Fruit fly (Drosophila melanogaster): ENCODE data around the gene PVRAP.

The PVRAP gene

DNA sequence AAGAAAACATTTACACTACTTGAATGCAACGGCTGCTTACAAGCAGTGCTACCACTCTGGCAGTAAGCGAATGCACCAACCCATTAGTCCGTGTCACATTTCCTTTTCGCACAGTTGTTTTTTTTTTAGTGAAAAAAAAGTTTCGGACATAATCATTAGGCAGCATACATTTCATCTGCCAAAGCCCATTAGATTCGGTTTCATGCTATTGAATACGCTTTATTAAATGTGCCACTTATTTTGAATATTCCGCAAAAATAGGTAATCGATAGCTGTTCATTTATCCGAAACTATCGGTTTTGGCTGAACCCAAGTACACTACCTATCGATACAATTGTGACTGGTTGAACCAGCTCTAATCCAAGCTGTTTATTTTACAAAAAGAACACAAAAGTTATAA, 57.8 kb downstream of the PVRAP start, which contains the start of gene tant (continued):
- TF ChIP-seq CTCF (GFP tag; optimal IDR thresholded peaks at IDR 0.05): peak; percentile 68
- TF ChIP-seq Sry-δ (GFP tag; optimal IDR thresholded peaks at IDR 0.05): peak; percentile 98
- peak; percentile 92 for TF ChIP-seq sna (GFP tag; IDR thresholded peaks at IDR 0.05; ENCODE audit: partially characterized antibody)
- TF ChIP-seq CG30403 (GFP tag; optimal IDR thresholded peaks at IDR 0.05): peak; percentile 6
- no peak for TF ChIP-seq Xrp1 (GFP tag; IDR thresholded peaks at IDR 0.05)
- TF ChIP-seq crp (GFP tag; optimal IDR thresholded peaks at IDR 0.05): peak in 1 of 2 experiments; percentile 41
- peak; percentile 90 for TF ChIP-seq Opbp (GFP tag; IDR thresholded peaks at IDR 0.05; ENCODE audit: partially characterized antibody)
- peak; percentile 24; the same call in 1 of the 4 replicates for TF ChIP-seq chinmo (GFP tag; IDR thresholded peaks at IDR 0.05; ENCODE audit: partially characterized antibody)
- TF ChIP-seq nau (GFP tag; optimal IDR thresholded peaks at IDR 0.05): no peak
- TF ChIP-seq CG2120 (GFP tag; optimal IDR thresholded peaks at IDR 0.05): peak; percentile 16
- TF ChIP-seq CG17385 (GFP tag; optimal IDR thresholded peaks at IDR 0.05): no peak
- peak; percentile 50 for TF ChIP-seq CG10267 (tag; optimal IDR thresholded peaks at IDR 0.05)
- no peak for TF ChIP-seq bsh (GFP tag; optimal IDR thresholded peaks at IDR 0.05)
- TF ChIP-seq CG9876 (GFP tag; optimal IDR thresholded peaks at IDR 0.05): peak; percentile 36
- TF ChIP-seq CG16813 (GFP tag; IDR thresholded peaks at IDR 0.05; ENCODE audit: partially characterized antibody): peak; percentile 95
- TF ChIP-seq CG33213 (GFP tag; optimal IDR thresholded peaks at IDR 0.05): peak; percentile 64
- TF ChIP-seq CG14860 (GFP tag; IDR thresholded peaks at IDR 0.05; ENCODE audit: partially characterized antibody): peak; percentile 86
- peak; percentile 7 for TF ChIP-seq Hr3 (GFP tag; optimal IDR thresholded peaks at IDR 0.05)
- no peak for TF ChIP-seq wor (GFP tag; IDR thresholded peaks at IDR 0.05)
- no peak for TF ChIP-seq Neu2 (GFP tag; optimal IDR thresholded peaks at IDR 0.05; ENCODE audit: borderline replicate concordance)
- TF ChIP-seq tll (GFP tag; optimal IDR thresholded peaks at IDR 0.05): peak; percentile 7 to 33
- no peak for TF ChIP-seq CG12071 (GFP tag; optimal IDR thresholded peaks at IDR 0.05)
- TF ChIP-seq otp (GFP tag; IDR thresholded peaks at IDR 0.05): no peak
- TF ChIP-seq CG15514 (GFP tag; optimal IDR thresholded peaks at IDR 0.05): peak; percentile 91
- TF ChIP-seq slbo (GFP tag; IDR thresholded peaks at IDR 0.05): no peak

DNA sequence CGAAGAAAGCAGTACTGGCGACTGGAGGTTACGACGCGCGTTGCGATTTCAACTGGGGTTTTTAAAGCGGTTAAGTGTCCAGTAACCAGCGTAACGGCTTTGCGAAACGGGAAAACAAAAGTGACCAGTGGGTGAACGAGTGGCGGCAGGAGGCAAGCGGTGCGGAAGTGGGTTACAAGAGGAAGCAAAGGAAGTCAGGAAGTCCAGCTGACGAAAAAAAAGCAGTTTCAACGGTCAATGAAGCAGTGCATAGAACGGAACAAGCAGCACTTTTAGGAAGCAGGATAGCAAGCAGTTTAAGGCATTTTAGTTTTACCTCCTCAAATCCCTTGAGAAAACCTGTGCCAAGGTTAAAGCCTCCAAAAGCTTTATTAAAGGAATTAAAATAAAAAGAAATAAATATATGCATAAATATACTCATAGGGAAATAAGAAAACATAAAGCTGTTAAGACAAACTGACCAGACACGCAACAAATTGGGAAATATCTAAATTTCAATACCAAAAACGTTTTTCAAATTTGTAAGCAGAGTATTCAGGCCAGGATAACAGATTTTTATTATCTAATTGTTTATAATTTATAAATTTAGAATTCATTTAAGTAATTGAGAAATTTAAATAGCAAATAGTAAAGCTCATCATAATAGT, 62.2 kb downstream of the PVRAP start, which contains the start of gene CG6592:
TSS of gene CG6592 (plus strand) at position 597 of the 647 bp plus-strand sequence.
- TF ChIP-seq CG4328 (GFP tag; optimal IDR thresholded peaks at IDR 0.05): no peak
- TF ChIP-seq bcd (GFP tag; optimal IDR thresholded peaks at IDR 0.05): peak; percentile 12
- no peak for TF ChIP-seq sqz (GFP tag; optimal IDR thresholded peaks at IDR 0.05)
- no peak for TF ChIP-seq mld (GFP tag; IDR thresholded peaks at IDR 0.05; ENCODE audit: partially characterized antibody)
- no peak for TF ChIP-seq p53 (GFP tag; optimal IDR thresholded peaks at IDR 0.05)
- TF ChIP-seq luna (GFP tag; optimal IDR thresholded peaks at IDR 0.05): no peak
- no peak for TF ChIP-seq CG7357 (GFP tag; IDR thresholded peaks at IDR 0.05)
- TF ChIP-seq pfk (GFP tag; optimal IDR thresholded peaks at IDR 0.05): no peak
- TF ChIP-seq bsh (GFP tag; optimal IDR thresholded peaks at IDR 0.05): no peak
- TF ChIP-seq toy (GFP tag; IDR thresholded peaks at IDR 0.05): no peak
- no peak for TF ChIP-seq klu (GFP tag; IDR thresholded peaks at IDR 0.05)
- TF ChIP-seq CG18619 (GFP tag; optimal IDR thresholded peaks at IDR 0.05): peak; percentile 44
- no peak for TF ChIP-seq Dad (GFP tag; optimal IDR thresholded peaks at IDR 0.05)
- no peak for TF ChIP-seq Poxn (GFP tag; IDR thresholded peaks at IDR 0.05)
- TF ChIP-seq CG9797 (GFP tag; optimal IDR thresholded peaks at IDR 0.05): no peak
- TF ChIP-seq NC2α (GFP tag; optimal IDR thresholded peaks at IDR 0.05): peak; percentile 28
- TF ChIP-seq slbo (GFP tag; IDR thresholded peaks at IDR 0.05): no peak
- peak; percentile 5 for TF ChIP-seq jing (GFP tag; optimal IDR thresholded peaks at IDR 0.05)
- TF ChIP-seq ATbp (GFP tag; optimal IDR thresholded peaks at IDR 0.05): no peak
- no peak for TF ChIP-seq CG7556 (GFP tag; optimal IDR thresholded peaks at IDR 0.05)
- no peak for TF ChIP-seq fru (optimal IDR thresholded peaks at IDR 0.05)
- no peak for TF ChIP-seq CG11247 (GFP tag; IDR thresholded peaks at IDR 0.05)
- peak; percentile 6 for TF ChIP-seq Atf3 (GFP tag; optimal IDR thresholded peaks at IDR 0.05)
- TF ChIP-seq CG1602 (GFP tag; optimal IDR thresholded peaks at IDR 0.05): peak; percentile 48
- TF ChIP-seq Awh (GFP tag; IDR thresholded peaks at IDR 0.05): no peak
- TF ChIP-seq pita (GFP tag; optimal IDR thresholded peaks at IDR 0.05): no peak
- TF ChIP-seq CG10565 (GFP tag; optimal IDR thresholded peaks at IDR 0.05): no peak

All from whole organism, embryonic.